Worm (Caenorhabditis elegans) whole organism, midembryonic: Measurements from ENCODE around the gene M106.8.

Experiments used
- T22C8.4 ChIP-seq: fragments of 200-800 bp; sonication (Bioruptor generic); IDR thresholded peaks from 2 replicates; pipeline ENCODE4 v1.3.6; 2022; ENCODE audit warnings: missing genetic modification characterization, missing compliant biosample characterization
- flt-1 ChIP-seq: fragments of 200-800 bp; sonication (Bioruptor generic); IDR thresholded peaks from 2 replicates; pipeline ENCODE4 v1.3.6; 2022; ENCODE audit warnings: missing genetic modification characterization, missing compliant biosample characterization
- med-1 ChIP-seq: sonication (generic microtip); optimal IDR thresholded peaks from 2 replicates; lab custom pipeline; 2017; ENCODE audit warnings: missing genetic modification characterization, mild to moderate bottlenecking, missing compliant biosample characterization, antibody characterized with exemption, missing genetic modification reagents; ENCODE audit not compliant: insufficient read depth

ce11 chrII:10885868-10886514 is 42.6 kb upstream of the M106.8 start, which contains the start of gene F44F4.3:
- TF ChIP-seq flt-1 (no peak), med-1 (GFP tag; lab: Kevin White, UChicago) (no peak), T22C8.4 (GFP tag; lab: Robert Waterston, UW) (no peak)
